Fruit fly (Drosophila melanogaster): Measurements from ENCODE around the gene CG46318.

- peak; percentile 14 for TF ChIP-seq CG11617 (GFP tag; optimal IDR thresholded peaks at IDR 0.05)
- TF ChIP-seq CG12768 (GFP tag; optimal IDR thresholded peaks at IDR 0.05), result no peak
- TF ChIP-seq Clk (GFP tag; optimal IDR thresholded peaks at IDR 0.05), result no peak
- no peak for TF ChIP-seq Mnt (GFP tag; optimal IDR thresholded peaks at IDR 0.05)
- TF ChIP-seq tj (GFP tag; optimal IDR thresholded peaks at IDR 0.05), result no peak
- TF ChIP-seq CG7045 (GFP tag; optimal IDR thresholded peaks at IDR 0.05), result no peak
- TF ChIP-seq CG5204 (GFP tag; optimal IDR thresholded peaks at IDR 0.05), result no peak
- TF ChIP-seq CG1620 (GFP tag; optimal IDR thresholded peaks at IDR 0.05), result no peak
- TF ChIP-seq cnc (optimal IDR thresholded peaks at IDR 0.05), result no peak
- no peak for TF ChIP-seq Hr96 (GFP tag; optimal IDR thresholded peaks at IDR 0.05)
- no peak for TF ChIP-seq toe (GFP tag; optimal IDR thresholded peaks at IDR 0.05)
- TF ChIP-seq CG14711 (tag; optimal IDR thresholded peaks at IDR 0.05), result no peak
Observed at dm6 chr3R:18667659-18668248, 12.7 kb upstream of the CG46318 start, which contains the start of gene CG31229.
